Fruit fly (Drosophila melanogaster) S2 (cell line): ENCODE results near the gene TAF1B.

Source experiments
- CG8478 ChIP-seq: fragments of >200 bp; optimal IDR thresholded peaks from 2 replicates; lab custom pipeline; 2018
- CTCF ChIP-seq, 2 experiments: fragments of >200 bp; optimal IDR thresholded peaks; 2 replicates each; lab custom pipeline; 2018

DNA sequence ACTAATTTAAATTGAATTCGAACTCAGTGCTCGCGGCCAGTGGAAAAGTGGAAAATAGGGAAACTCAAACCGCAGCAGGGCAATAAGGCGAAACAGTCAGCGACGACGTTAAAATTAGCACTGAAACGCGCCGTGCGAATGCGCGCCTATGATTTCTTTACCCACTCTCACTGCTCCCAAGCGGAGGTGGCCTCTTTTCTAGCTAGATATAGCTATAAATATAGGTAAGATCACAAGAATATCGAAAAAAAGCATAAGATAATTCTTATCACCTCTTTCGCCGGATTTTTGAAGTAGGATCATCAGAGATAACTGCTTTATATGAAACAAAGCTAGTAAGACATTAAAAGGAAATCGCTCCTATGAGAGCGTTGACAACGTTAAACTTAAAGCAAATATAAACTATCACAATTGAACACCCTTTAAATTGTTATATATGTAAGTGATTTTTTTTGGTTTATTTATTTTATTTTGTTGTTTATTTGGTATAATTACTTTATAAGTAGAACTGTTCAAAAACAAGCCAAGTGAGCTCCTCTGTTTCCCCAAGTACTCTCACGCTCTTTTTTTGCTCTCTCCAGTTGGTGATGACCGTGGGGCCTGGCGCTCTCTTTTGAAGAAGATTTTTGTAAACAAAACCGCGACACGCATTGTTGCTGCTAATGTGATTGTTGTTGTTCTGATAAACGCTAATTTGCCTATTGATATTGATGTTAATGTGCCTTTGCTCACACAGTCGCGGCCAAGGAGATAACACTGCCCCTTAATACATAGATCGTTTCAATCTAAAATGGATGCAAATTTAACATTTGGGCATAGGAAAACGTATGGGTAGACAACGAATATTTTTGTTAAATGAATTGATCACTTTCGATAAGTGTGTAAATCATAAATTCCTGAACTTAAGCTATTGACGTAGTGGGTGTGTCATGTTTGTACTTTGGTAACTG is 4.1 kb downstream of the TAF1B start, which contains the start of gene tws:
- TF ChIP-seq CG8478 (lab: Kevin White, UChicago) (no peak), CTCF (optimal IDR thresholded peaks at IDR 0.05; lab: Kevin White, UChicago) (no peak)
